Fruit fly (Drosophila melanogaster): ENCODE measurements around the gene CG31156.
A peak's percentile ranks its signal among the peaks of the same experiment; 100 is the strongest.

The CG31156 gene

dm6 chr3R:22625514-22626333, 12.3 kb upstream of the CG31156 start (continued):
- peak; percentile 30 for TF ChIP-seq unpg (GFP tag; optimal IDR thresholded peaks at IDR 0.05)
- TF ChIP-seq HHEX (GFP tag; optimal IDR thresholded peaks at IDR 0.05), result peak; percentile 41
- no peak for TF ChIP-seq cg (GFP tag; optimal IDR thresholded peaks at IDR 0.05)
- TF ChIP-seq CG4730 (GFP tag; IDR thresholded peaks at IDR 0.05), result no peak
- 0 out of 3 replicates have a peak, but pooled peaks have one; percentile 12 for TF ChIP-seq CG11093 (GFP tag; IDR thresholded peaks at IDR 0.05)
- TF ChIP-seq tna (GFP tag; IDR thresholded peaks at IDR 0.05; ENCODE audit: partially characterized antibody), result no peak
- no peak for TF ChIP-seq CG6272 (GFP tag; IDR thresholded peaks at IDR 0.05)
- no peak for TF ChIP-seq stwl (tag; optimal IDR thresholded peaks at IDR 0.05)
- TF ChIP-seq Lim3 (GFP tag; IDR thresholded peaks at IDR 0.05), result no peak
- no peak for TF ChIP-seq CG10321 (GFP tag; IDR thresholded peaks at IDR 0.05)
- TF ChIP-seq sens-2 (GFP tag; IDR thresholded peaks at IDR 0.05), result no peak
- TF ChIP-seq Stat92E (GFP tag; optimal IDR thresholded peaks at IDR 0.05), result peak in 1 of 3 experiments; percentile 86
- TF ChIP-seq tap (tag; optimal IDR thresholded peaks at IDR 0.05), result no peak
- no peak for TF ChIP-seq vfl (GFP tag; optimal IDR thresholded peaks at IDR 0.05)
- TF ChIP-seq CG5180 (GFP tag; optimal IDR thresholded peaks at IDR 0.05), result no peak
- no peak for TF ChIP-seq E2f1 (GFP tag; IDR thresholded peaks at IDR 0.05)
- no peak for TF ChIP-seq scrt (GFP tag; optimal IDR thresholded peaks at IDR 0.05)
- no peak for TF ChIP-seq CG15479 (GFP tag; optimal IDR thresholded peaks at IDR 0.05)
- TF ChIP-seq dimm (GFP tag; IDR thresholded peaks at IDR 0.05), result no peak
- TF ChIP-seq lilli (GFP tag; optimal IDR thresholded peaks at IDR 0.05), result peak; percentile 24
- 0 out of 3 replicates have a peak, but pooled peaks have one; percentile 20 for TF ChIP-seq Aef1 (GFP tag; IDR thresholded peaks at IDR 0.05)
- TF ChIP-seq CG11695 (GFP tag; IDR thresholded peaks at IDR 0.05), result peak; percentile 52
- TF ChIP-seq dpn (GFP tag; optimal IDR thresholded peaks at IDR 0.05), result peak in 1 of 2 experiments; percentile 13
- no peak for TF ChIP-seq CG17186 (GFP tag; optimal IDR thresholded peaks at IDR 0.05)
- TF ChIP-seq NfI (GFP tag; optimal IDR thresholded peaks at IDR 0.05), result no peak
- TF ChIP-seq CG10366 (GFP tag; IDR thresholded peaks at IDR 0.05), result no peak
- peak; percentile 46 for TF ChIP-seq CG13424 (tag; optimal IDR thresholded peaks at IDR 0.05)
- TF ChIP-seq ase (GFP tag; IDR thresholded peaks at IDR 0.05), result no peak
- TF ChIP-seq zfh2 (GFP tag; optimal IDR thresholded peaks at IDR 0.05), result no peak
- no peak for TF ChIP-seq H2.0 (GFP tag; IDR thresholded peaks at IDR 0.05)
- no peak for TF ChIP-seq maf-S (GFP tag; optimal IDR thresholded peaks at IDR 0.05)
- TF ChIP-seq CG12659 (GFP tag; optimal IDR thresholded peaks at IDR 0.05), result peak; percentile 37
- no peak for TF ChIP-seq CG8944 (GFP tag; optimal IDR thresholded peaks at IDR 0.05)
- TF ChIP-seq CG2120 (GFP tag; optimal IDR thresholded peaks at IDR 0.05), result peak; percentile 37
- no peak for TF ChIP-seq CG4328 (GFP tag; optimal IDR thresholded peaks at IDR 0.05)
- TF ChIP-seq CG14860 (GFP tag; IDR thresholded peaks at IDR 0.05; ENCODE audit: partially characterized antibody), result no peak
- no peak for TF ChIP-seq CG12155 (GFP tag; optimal IDR thresholded peaks at IDR 0.05)
- TF ChIP-seq Side (GFP tag; optimal IDR thresholded peaks at IDR 0.05), result no peak
- no peak for TF ChIP-seq ems (GFP tag; optimal IDR thresholded peaks at IDR 0.05)
- no peak for TF ChIP-seq exex (tag; optimal IDR thresholded peaks at IDR 0.05)
- TF ChIP-seq vnd (GFP tag; IDR thresholded peaks at IDR 0.05; ENCODE audit: partially characterized antibody), result no peak
- TF ChIP-seq CG12769 (tag; optimal IDR thresholded peaks at IDR 0.05), result peak; percentile 15
- TF ChIP-seq otp (GFP tag; IDR thresholded peaks at IDR 0.05), result 0 out of 3 replicates have a peak, but pooled peaks have one; percentile 16
- TF ChIP-seq Atf6 (GFP tag; IDR thresholded peaks at IDR 0.05), result no peak
- no peak for TF ChIP-seq CHES-1-like (GFP tag; optimal IDR thresholded peaks at IDR 0.05)
- TF ChIP-seq Poxn (GFP tag; IDR thresholded peaks at IDR 0.05), result no peak
- no peak for TF ChIP-seq nerfin-2 (GFP tag; IDR thresholded peaks at IDR 0.05; ENCODE audit: partially characterized antibody)
- peak; percentile 65 for TF ChIP-seq CG8924 (tag; optimal IDR thresholded peaks at IDR 0.05)
- TF ChIP-seq Ada2b (GFP tag; IDR thresholded peaks at IDR 0.05), result peak; percentile 20; the same call in 1 of the 2 replicates
